Worm (Caenorhabditis elegans): Measurements from ENCODE around the gene srg-1.

Gene srg-1

DNA sequence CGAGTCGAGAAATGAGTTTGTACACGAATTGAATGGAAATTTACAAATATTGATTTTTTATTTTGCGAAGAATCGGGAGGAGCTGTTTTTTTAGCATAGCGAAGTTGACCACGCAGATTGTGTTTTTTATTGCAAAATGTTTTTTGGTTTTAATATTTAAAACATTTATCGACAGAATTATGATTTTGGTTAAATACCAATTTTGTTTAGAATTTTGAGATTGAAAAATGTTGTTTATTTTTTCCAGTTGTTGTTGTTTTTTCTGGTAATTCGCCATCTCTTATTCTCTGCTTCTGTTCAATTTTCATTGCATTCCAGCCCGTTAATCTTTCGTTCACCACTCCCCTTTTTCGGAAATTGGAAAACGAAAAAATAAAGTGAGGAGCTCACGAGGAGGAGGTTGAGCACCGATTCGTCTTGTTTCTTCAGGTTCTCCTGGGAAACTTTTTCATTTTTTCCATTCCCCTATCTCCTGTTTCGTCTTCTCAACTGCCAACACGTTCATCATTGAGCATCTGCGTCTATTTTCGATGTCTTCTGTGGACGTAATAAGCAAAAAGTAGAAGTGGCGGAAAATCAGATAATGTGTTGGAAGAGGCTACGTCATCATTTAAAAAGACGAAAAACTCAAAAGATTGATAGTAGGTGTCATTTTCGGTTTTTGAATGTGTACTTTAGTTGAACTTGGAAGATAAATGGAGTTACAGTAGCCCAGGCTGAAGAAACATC, 38.0 kb upstream of the srg-1 start, which contains the start of gene F47D12.7:
Gene F47D12.7 (minus strand): TSS at position 51 of the 729 bp plus-strand sequence.
- no peak for TF ChIP-seq lsl-1 (GFP tag; optimal IDR thresholded peaks at IDR 0.05)

- peak; percentile 26 for TF ChIP-seq nhr-80 (tag; optimal IDR thresholded peaks at IDR 0.05)
- no peak for TF ChIP-seq nfya-2 (GFP tag; IDR thresholded peaks at IDR 0.05)
- TF ChIP-seq Y53F4B.3 (GFP tag; IDR thresholded peaks at IDR 0.05) = no peak
- no peak for TF ChIP-seq ztf-18 (tag; optimal IDR thresholded peaks at IDR 0.05)
- TF ChIP-seq B0261.1 (tag; optimal IDR thresholded peaks at IDR 0.05) = no peak
- TF ChIP-seq madf-8 (GFP tag; conservative IDR thresholded peaks at IDR 0.05) = no peak
These were observed 32.5 kb upstream of the srg-1 start for ce11 chrIII:6290469-6291182.

- peak; percentile 27 for TF ChIP-seq ceh-27 (GFP tag; optimal IDR thresholded peaks at IDR 0.05)
- no peak for TF ChIP-seq T26A5.8 (tag; optimal IDR thresholded peaks at IDR 0.05)
These were observed 31.2 kb upstream of the srg-1 start for ce11 chrIII:6289366-6289765.

- no peak for TF ChIP-seq C17E4.6 (GFP tag; IDR thresholded peaks at IDR 0.05)
- TF ChIP-seq nhr-27 (tag; optimal IDR thresholded peaks at IDR 0.05) = no peak
- TF ChIP-seq nhr-80 (tag; optimal IDR thresholded peaks at IDR 0.05) = peak; percentile 0
- TF ChIP-seq F39B2.1 (GFP tag; IDR thresholded peaks at IDR 0.05) = no peak
- no peak for TF ChIP-seq bed-2 (GFP tag; IDR thresholded peaks at IDR 0.05)
- TF ChIP-seq attf-3 (GFP tag; conservative IDR thresholded peaks at IDR 0.05) = no peak
- no peak for TF ChIP-seq cebp-2 (GFP tag; IDR thresholded peaks at IDR 0.05)
These were observed 29.0 kb upstream of the srg-1 start, which contains the start of gene F47D12.6 for ce11 chrIII:6287195-6287594. Gene F47D12.6, minus strand, starts transcription at chrIII:6287295.

- TF ChIP-seq xnd-1 (tag; optimal IDR thresholded peaks at IDR 0.05) (no peak), madf-8 (GFP tag; conservative IDR thresholded peaks at IDR 0.05) (no peak), hlh-12 (tag; optimal IDR thresholded peaks at IDR 0.05) (no peak), hsf-1 (GFP tag; IDR thresholded peaks at IDR 0.05) (no peak), chd-7 (tag; optimal IDR thresholded peaks at IDR 0.05) (no peak), ztf-26 (tag; optimal IDR thresholded peaks at IDR 0.05) (no peak), B0035.1 (tag; optimal IDR thresholded peaks at IDR 0.05) (no peak), mes-4 (tag; optimal IDR thresholded peaks at IDR 0.05) (no peak), ceh-27 (GFP tag; optimal IDR thresholded peaks at IDR 0.05) (no peak), lag-1 (GFP tag; IDR thresholded peaks at IDR 0.05) (no peak), ztf-3 (GFP tag; optimal IDR thresholded peaks at IDR 0.05) (no peak), F23B12.7 (tag; optimal IDR thresholded peaks at IDR 0.05; ENCODE audit: insufficient read depth) (no peak), aptf-2 (GFP tag; conservative IDR thresholded peaks at IDR 0.05) (no peak), F55B11.4 (tag; optimal IDR thresholded peaks at IDR 0.05; ENCODE audit: borderline replicate concordance, insufficient read depth) (no peak), C17E4.6 (GFP tag; IDR thresholded peaks at IDR 0.05) (no peak), F52B5.7 (tag; optimal IDR thresholded peaks at IDR 0.05) (no peak), F57A8.1 (GFP tag; optimal IDR thresholded peaks at IDR 0.05) (no peak), zfh-2 (GFP tag; conservative IDR thresholded peaks at IDR 0.05) (no peak), T07F8.4 (tag; optimal IDR thresholded peaks at IDR 0.05) (no peak)
These were observed 27.7 kb upstream of the srg-1 start, which contains the start of gene gadr-3 for ce11 chrIII:6285890-6286289. Gene gadr-3, minus strand, starts transcription at chrIII:6285990.

Data from whole organism, young adult.